Fruit fly (Drosophila melanogaster): ENCODE measurements around the gene Hsp68.
A peak's percentile ranks its signal among the peaks of the same experiment; 100 is the strongest.

The Hsp68 gene

dm6 chr3R:24084975-24085374 lies 27.9 kb upstream of the Hsp68 start (continued):
- TF ChIP-seq nom (GFP tag; optimal IDR thresholded peaks at IDR 0.05) (no peak), slou (GFP tag; optimal IDR thresholded peaks at IDR 0.05) (no peak), exex (tag; optimal IDR thresholded peaks at IDR 0.05) (peak; percentile 99), CG33557 (GFP tag; optimal IDR thresholded peaks at IDR 0.05) (no peak), Dll (GFP tag; IDR thresholded peaks at IDR 0.05; ENCODE audit: partially characterized antibody) (no peak), yki (optimal IDR thresholded peaks at IDR 0.05) (no peak), Hmr (GFP tag; optimal IDR thresholded peaks at IDR 0.05) (no peak), Sry-δ (GFP tag; optimal IDR thresholded peaks at IDR 0.05) (no peak), grn (GFP tag; optimal IDR thresholded peaks at IDR 0.05) (peak; percentile 7), CG10431 (GFP tag; optimal IDR thresholded peaks at IDR 0.05) (no peak), Tbp (GFP tag; optimal IDR thresholded peaks at IDR 0.05) (no peak), HLH4C (GFP tag; IDR thresholded peaks at IDR 0.05; ENCODE audit: partially characterized antibody) (no peak), CG12942 (GFP tag; optimal IDR thresholded peaks at IDR 0.05) (no peak), Mad (GFP tag; optimal IDR thresholded peaks at IDR 0.05) (no peak), fru (optimal IDR thresholded peaks at IDR 0.05) (no peak), CG8924 (tag; optimal IDR thresholded peaks at IDR 0.05) (no peak), CG2202 (tag; optimal IDR thresholded peaks at IDR 0.05) (no peak)

dm6 chr3R:24079613-24080012 lies 22.5 kb upstream of the Hsp68 start:
- TF ChIP-seq lbe (GFP tag; optimal IDR thresholded peaks at IDR 0.05) (no peak), Ets65A (GFP tag) (peak; percentile 38), Dfd (GFP tag; optimal IDR thresholded peaks at IDR 0.05) (peak in 1 of 2 experiments; percentile 17), B-H1 (GFP tag; IDR thresholded peaks at IDR 0.05) (no peak), Mrtf (GFP tag; IDR thresholded peaks at IDR 0.05) (0 out of 3 replicates have a peak, but pooled peaks have one; percentile 11)

dm6 chr3R:24079110-24079509 lies 22.0 kb upstream of the Hsp68 start:
- peak; percentile 18 for TF ChIP-seq sens (GFP tag)
- TF ChIP-seq row (GFP tag; IDR thresholded peaks at IDR 0.05): peak; percentile 31; the same call in 1 of the 3 replicates
- peak; percentile 9; the same call in 1 of the 2 replicates for TF ChIP-seq Ada2b (GFP tag; IDR thresholded peaks at IDR 0.05)
- TF ChIP-seq gsb (GFP tag; IDR thresholded peaks at IDR 0.05): no peak
- peak in 1 of 2 experiments; percentile 16 for TF ChIP-seq Hr51 (GFP tag; optimal IDR thresholded peaks at IDR 0.05)
- TF ChIP-seq Nf-YB (GFP tag; optimal IDR thresholded peaks at IDR 0.05): no peak
- no peak for TF ChIP-seq p53 (GFP tag; optimal IDR thresholded peaks at IDR 0.05)
- no peak for TF ChIP-seq CG8281 (tag; optimal IDR thresholded peaks at IDR 0.05)
- no peak for TF ChIP-seq CG18476 (GFP tag; optimal IDR thresholded peaks at IDR 0.05)
- no peak for TF ChIP-seq gcm (GFP tag; optimal IDR thresholded peaks at IDR 0.05)
- TF ChIP-seq psq (GFP tag; optimal IDR thresholded peaks at IDR 0.05): no peak
- TF ChIP-seq Drgx (GFP tag; IDR thresholded peaks at IDR 0.05): 0 out of 2 replicates have a peak, but pooled peaks have one; percentile 38
- TF ChIP-seq dysf (GFP tag; IDR thresholded peaks at IDR 0.05): peak; percentile 27; the same call in 1 of the 3 replicates
- peak; percentile 19 for TF ChIP-seq CG7839 (tag; optimal IDR thresholded peaks at IDR 0.05)
- TF ChIP-seq Med (GFP tag): peak; percentile 52
- peak; percentile 62 for TF ChIP-seq twi (tag; optimal IDR thresholded peaks at IDR 0.05)
- TF ChIP-seq CG3838 (GFP tag; optimal IDR thresholded peaks at IDR 0.05): no peak
- TF ChIP-seq CG11695 (GFP tag; IDR thresholded peaks at IDR 0.05): 0 out of 3 replicates have a peak, but pooled peaks have one; percentile 23
- TF ChIP-seq slbo (GFP tag; IDR thresholded peaks at IDR 0.05): peak; percentile 57
- TF ChIP-seq Dll (GFP tag; IDR thresholded peaks at IDR 0.05; ENCODE audit: partially characterized antibody): no peak
- TF ChIP-seq dmrt99B (tag; optimal IDR thresholded peaks at IDR 0.05): peak; percentile 14
- no peak for TF ChIP-seq Meics (GFP tag; optimal IDR thresholded peaks at IDR 0.05)
- TF ChIP-seq CG10267 (tag; optimal IDR thresholded peaks at IDR 0.05): peak; percentile 12
- TF ChIP-seq Rfx (GFP tag; IDR thresholded peaks at IDR 0.05): peak; percentile 16; the same call in 1 of the 2 replicates
- TF ChIP-seq CG2678 (tag; optimal IDR thresholded peaks at IDR 0.05): peak; percentile 27
- TF ChIP-seq gem (tag; optimal IDR thresholded peaks at IDR 0.05): peak; percentile 40
- TF ChIP-seq Xrp1 (GFP tag; IDR thresholded peaks at IDR 0.05): peak; percentile 27; the same call in 1 of the 2 replicates
- TF ChIP-seq E2f2 (GFP tag; IDR thresholded peaks at IDR 0.05): 0 out of 2 replicates have a peak, but pooled peaks have one; percentile 6
- 0 out of 2 replicates have a peak, but pooled peaks have one; percentile 28 for TF ChIP-seq CG6689 (GFP tag; IDR thresholded peaks at IDR 0.05)

All from whole organism, embryonic.